Worm (Caenorhabditis elegans): ENCODE results near the gene C53A5.2.

The C53A5.2 gene

ce11 chrV:14519268-14519667, 3.7 kb downstream of the C53A5.2 start, which contains the start of gene R02D5.8:
TSS of gene R02D5.8 (minus strand) at chrV:14519368.
- TF ChIP-seq hlh-6 (tag; optimal IDR thresholded peaks at IDR 0.05) (no peak), pros-1 (tag; optimal IDR thresholded peaks at IDR 0.05) (no peak)

- TF ChIP-seq C38D4.7 (GFP tag; optimal IDR thresholded peaks at IDR 0.05): no peak
- no peak for TF ChIP-seq sox-4 (tag; optimal IDR thresholded peaks at IDR 0.05)
- no peak for TF ChIP-seq dve-1 (tag; optimal IDR thresholded peaks at IDR 0.05)
- no peak for TF ChIP-seq elt-4 (tag; optimal IDR thresholded peaks at IDR 0.05)
- no peak for TF ChIP-seq madf-2 (tag; optimal IDR thresholded peaks at IDR 0.05)
- no peak for TF ChIP-seq mec-3 (tag; optimal IDR thresholded peaks at IDR 0.05; ENCODE audit: borderline replicate concordance)
- no peak for TF ChIP-seq nfya-1 (tag; optimal IDR thresholded peaks at IDR 0.05)
- TF ChIP-seq tbx-7 (tag; optimal IDR thresholded peaks at IDR 0.05): no peak
- no peak for TF ChIP-seq hlh-6 (tag; optimal IDR thresholded peaks at IDR 0.05)
- TF ChIP-seq ahr-1 (tag; optimal IDR thresholded peaks at IDR 0.05): no peak
- TF ChIP-seq ceh-9 (tag; optimal IDR thresholded peaks at IDR 0.05): no peak
- no peak for TF ChIP-seq fax-1 (tag; optimal IDR thresholded peaks at IDR 0.05)
- no peak for TF ChIP-seq ceh-31 (tag; optimal IDR thresholded peaks at IDR 0.05)
- TF ChIP-seq ceh-34 (tag; optimal IDR thresholded peaks at IDR 0.05): no peak
These were observed 5.0 kb downstream of the C53A5.2 start, which contains the start of gene R02D5.6 for ce11 chrV:14518010-14518409. TSS of gene R02D5.6 (minus strand) at chrV:14518110.

ce11 chrV:14510746-14511145, 12.3 kb downstream of the C53A5.2 start, which contains the start of gene R02D5.9:
TSS of gene R02D5.9 (minus strand) at chrV:14511123.
- TF ChIP-seq hlh-13 (GFP tag; optimal IDR thresholded peaks at IDR 0.05): no peak
- no peak for TF ChIP-seq npax-4 (tag; optimal IDR thresholded peaks at IDR 0.05)
- TF ChIP-seq ceh-14 (tag; optimal IDR thresholded peaks at IDR 0.05): no peak
- TF ChIP-seq T23F11.4 (GFP tag; optimal IDR thresholded peaks at IDR 0.05): no peak
- no peak for TF ChIP-seq nhr-11 (tag; optimal IDR thresholded peaks at IDR 0.05)

ce11 chrV:14508556-14508955, 14.4 kb downstream of the C53A5.2 start:
- TF ChIP-seq sox-2 (GFP tag; IDR thresholded peaks at IDR 0.05): no peak
- no peak for TF ChIP-seq gmeb-2 (tag; optimal IDR thresholded peaks at IDR 0.05)
- no peak for TF ChIP-seq pha-4 (tag; optimal IDR thresholded peaks at IDR 0.05)
- TF ChIP-seq ceh-30 (tag; optimal IDR thresholded peaks at IDR 0.05): no peak
- TF ChIP-seq hlh-15 (tag; optimal IDR thresholded peaks at IDR 0.05): no peak
- no peak for TF ChIP-seq ceh-14 (tag; optimal IDR thresholded peaks at IDR 0.05)

- TF ChIP-seq sox-4 (tag; optimal IDR thresholded peaks at IDR 0.05) (no peak), elt-4 (tag; optimal IDR thresholded peaks at IDR 0.05) (no peak), ref-2 (tag; optimal IDR thresholded peaks at IDR 0.05) (peak; percentile 77), hlh-13 (GFP tag; optimal IDR thresholded peaks at IDR 0.05) (no peak), che-1 (tag; optimal IDR thresholded peaks at IDR 0.05) (no peak), ttx-3 (tag; optimal IDR thresholded peaks at IDR 0.05) (no peak), unc-86 (tag; optimal IDR thresholded peaks at IDR 0.05) (no peak), Y22D7AL.16 (tag; optimal IDR thresholded peaks at IDR 0.05) (no peak), fkh-10 (GFP tag; optimal IDR thresholded peaks at IDR 0.05) (no peak), nfya-1 (tag; optimal IDR thresholded peaks at IDR 0.05) (no peak), T23F11.4 (GFP tag; optimal IDR thresholded peaks at IDR 0.05) (peak; percentile 4)
These were observed 14.9 kb downstream of the C53A5.2 start, which contains the start of gene R02D5.1 for ce11 chrV:14508005-14508521. TSS of gene R02D5.1 (plus strand) at chrV:14508249.
